Worm (Caenorhabditis elegans): ENCODE results near the gene prp-19.

ce11 chrIII:5190179-5190578 is 18.3 kb upstream of the prp-19 start:
- no peak for TF ChIP-seq ztf-11 (tag; optimal IDR thresholded peaks at IDR 0.05)
- TF ChIP-seq egl-27 (tag; optimal IDR thresholded peaks at IDR 0.05) = no peak
- TF ChIP-seq ceh-16 (tag; optimal IDR thresholded peaks at IDR 0.05) = no peak
- TF ChIP-seq nhr-11 (tag; optimal IDR thresholded peaks at IDR 0.05) = no peak
- no peak for TF ChIP-seq nhr-237 (tag; optimal IDR thresholded peaks at IDR 0.05)
- TF ChIP-seq unc-62 (GFP tag; optimal IDR thresholded peaks at IDR 0.05) = no peak
- TF ChIP-seq ztf-4 (tag; optimal IDR thresholded peaks at IDR 0.05) = no peak
- TF ChIP-seq elt-3 (tag; optimal IDR thresholded peaks at IDR 0.05) = no peak
- no peak for TF ChIP-seq zag-1 (tag; optimal IDR thresholded peaks at IDR 0.05)
- no peak for TF ChIP-seq ama-1 (optimal IDR thresholded peaks at IDR 0.05)

All from whole organism, L2 larva.